Worm (Caenorhabditis elegans) whole organism, L4 larva: Measurements from ENCODE around the gene F26F2.5.

Experiments used
- F26F4.8 ChIP-seq: fragments of 200-800 bp; sonication (Bioruptor generic); conservative IDR thresholded peaks from 2 replicates; pipeline ENCODE4 v1.3.6; 2022; ENCODE audit warnings: missing genetic modification characterization, missing compliant biosample characterization
- F49E8.2 ChIP-seq: sonication (generic microtip); optimal IDR thresholded peaks from 2 replicates; lab custom pipeline; 2016; ENCODE audit warnings: missing compliant biosample characterization, mild to moderate bottlenecking, missing genetic modification characterization, borderline replicate concordance
- Y105C5A.15 ChIP-seq: fragments of 200-800 bp; sonication (Bioruptor generic); IDR thresholded peaks from 2 replicates; pipeline ENCODE4 v1.3.6; 2022; ENCODE audit warnings: missing genetic modification characterization, missing compliant biosample characterization
- Y48G9A.11 ChIP-seq: fragments of 200-800 bp; sonication (Bioruptor generic); IDR thresholded peaks from 2 replicates; pipeline ENCODE4 v1.3.6; 2022; ENCODE audit warnings: missing genetic modification reagents, missing genetic modification characterization, missing compliant biosample characterization
- Y5F2A.4 ChIP-seq: fragments of 200-800 bp; sonication (Bioruptor generic); optimal IDR thresholded peaks from 2 replicates; lab custom pipeline; 2018; ENCODE audit warnings: mild to moderate bottlenecking, missing genetic modification characterization, missing compliant biosample characterization
- Y75B8A.6 ChIP-seq: fragments of 200-800 bp; sonication (Bioruptor generic); IDR thresholded peaks from 2 replicates; pipeline ENCODE4 v1.3.6; 2022; ENCODE audit warnings: missing genetic modification reagents, missing genetic modification characterization, missing compliant biosample characterization
- ZK337.2 ChIP-seq: fragments of 200-800 bp; sonication (Bioruptor generic); IDR thresholded peaks from 2 replicates; pipeline ENCODE4 v1.3.6; 2022; ENCODE audit warnings: missing genetic modification reagents, missing genetic modification characterization, missing compliant biosample characterization
- aly-2 ChIP-seq: sonication (generic microtip); optimal IDR thresholded peaks from 2 replicates; lab custom pipeline; 2018; ENCODE audit warnings: missing biosample characterization, missing genetic modification characterization
- ama-1 ChIP-seq: fragments of 150-350 bp; optimal IDR thresholded peaks from 2 replicates; lab custom pipeline; 2014; ENCODE audit warnings: inconsistent platforms, mixed read lengths
- arid-1 ChIP-seq: fragments of 200-800 bp; sonication (Bioruptor generic); conservative IDR thresholded peaks from 2 replicates; pipeline ENCODE4 v1.3.6; 2022; ENCODE audit warnings: missing genetic modification reagents, missing genetic modification characterization, missing compliant biosample characterization
- daf-12 ChIP-seq: fragments of 150-350 bp; optimal IDR thresholded peaks from 2 replicates; lab custom pipeline; 2014; ENCODE audit warnings: missing biosample characterization, missing genetic modification reagents, missing genetic modification characterization
- daf-16 ChIP-seq, 3 experiments: sonication (generic microtip); optimal IDR thresholded peaks; 2 replicates each; lab custom pipeline; 2016 to 2017; ENCODE audit warnings: missing genetic modification characterization in 3 of 3, missing genetic modification reagents in 3 of 3, mild to moderate bottlenecking in 2 of 3, missing compliant biosample characterization in 2 of 3, missing biosample characterization in 1 of 3, moderate library complexity in 1 of 3
- daf-8 ChIP-seq: fragments of 200-800 bp; sonication (Bioruptor generic); IDR thresholded peaks from 2 replicates; pipeline ENCODE4 v1.3.6; 2022; ENCODE audit warnings: missing genetic modification characterization, missing compliant biosample characterization
- dmd-6 ChIP-seq: fragments of 200-800 bp; sonication (Bioruptor generic); IDR thresholded peaks from 2 replicates; pipeline ENCODE4 v1.3.6; 2022; ENCODE audit warnings: missing genetic modification reagents, missing genetic modification characterization, missing compliant biosample characterization
- duxl-1 ChIP-seq: sonication (generic microtip); optimal IDR thresholded peaks from 2 replicates; lab custom pipeline; 2016; ENCODE audit warnings: mild to moderate bottlenecking, missing genetic modification characterization, moderate library complexity, missing compliant biosample characterization; ENCODE audit not compliant: poor library complexity
- egl-27 ChIP-seq: sonication (generic microtip); optimal IDR thresholded peaks from 3 replicates; lab custom pipeline; 2017; ENCODE audit warnings: missing biosample characterization, missing genetic modification reagents, missing genetic modification characterization
- egl-43 ChIP-seq: fragments of 200-800 bp; sonication (Bioruptor generic); IDR thresholded peaks from 2 replicates; pipeline ENCODE4 v1.3.6; 2022; ENCODE audit warnings: missing genetic modification reagents, missing genetic modification characterization, missing compliant biosample characterization
- gei-8 ChIP-seq: fragments of 200-800 bp; sonication (Bioruptor generic); optimal IDR thresholded peaks from 2 replicates; lab custom pipeline; 2018; ENCODE audit warnings: mild to moderate bottlenecking, missing genetic modification characterization, missing compliant biosample characterization
- hif-1 ChIP-seq, 2 experiments: sonication (generic microtip); optimal IDR thresholded peaks; 2 replicates each; lab custom pipeline; 2016 to 2017; ENCODE audit warnings: missing compliant biosample characterization in 2 of 2, missing genetic modification characterization in 2 of 2, missing genetic modification reagents in 2 of 2, missing genotype in 2 of 2, mild to moderate bottlenecking in 1 of 2
- hmg-1.1 ChIP-seq: fragments of 200-800 bp; sonication (Bioruptor generic); IDR thresholded peaks from 2 replicates; pipeline ENCODE4 v1.3.6; 2022; ENCODE audit warnings: missing genetic modification reagents, missing genetic modification characterization, missing compliant biosample characterization
- jun-1 ChIP-seq: fragments of 150-350 bp; optimal IDR thresholded peaks from 2 replicates; lab custom pipeline; 2014; ENCODE audit warnings: missing biosample characterization, missing genetic modification reagents, missing genetic modification characterization
- lim-7 ChIP-seq: fragments of 200-800 bp; sonication (Bioruptor generic); IDR thresholded peaks from 2 replicates; pipeline ENCODE4 v1.3.6; 2022; ENCODE audit warnings: missing genetic modification characterization, missing compliant biosample characterization
- lin-13 ChIP-seq: fragments of 150-350 bp; optimal IDR thresholded peaks from 2 replicates; lab custom pipeline; 2014; ENCODE audit warnings: missing biosample characterization, missing genetic modification reagents, missing genetic modification characterization
- lir-3 ChIP-seq: sonication (generic microtip); optimal IDR thresholded peaks from 2 replicates; lab custom pipeline; 2016; ENCODE audit warnings: mild to moderate bottlenecking, missing genetic modification characterization, missing compliant biosample characterization
- madf-5 ChIP-seq, 2 experiments: fragments of 200-800 bp; sonication (Bioruptor generic); IDR thresholded peaks; 2 replicates each; pipeline ENCODE4 v1.3.6; 2022; ENCODE audit warnings: missing compliant biosample characterization in 2 of 2, missing genetic modification characterization in 2 of 2
- mdl-1 ChIP-seq, 2 experiments: fragments of 150-350 bp in 1 of 2; sonication (generic microtip) in 1 of 2; optimal IDR thresholded peaks; 2 replicates each; lab custom pipeline; 2014 to 2017; ENCODE audit warnings: missing biosample characterization in 2 of 2, missing genetic modification characterization in 2 of 2
- mep-1 ChIP-seq: fragments of 150-350 bp; sonication (generic microtip); optimal IDR thresholded peaks from 3 replicates; lab custom pipeline; 2014; ENCODE audit warnings: missing biosample characterization, missing genetic modification characterization
- mes-2 ChIP-seq: sonication (generic microtip); optimal IDR thresholded peaks from 2 replicates; lab custom pipeline; 2016; ENCODE audit warnings: missing genotype, mild to moderate bottlenecking, missing genetic modification characterization, missing compliant biosample characterization; ENCODE audit not compliant: poor library complexity, severe bottlenecking
- mxl-3 ChIP-seq: fragments of 200-800 bp; sonication (Bioruptor generic); optimal IDR thresholded peaks from 2 replicates; lab custom pipeline; 2018; ENCODE audit warnings: mild to moderate bottlenecking, missing genetic modification characterization, missing compliant biosample characterization
- nhr-102 ChIP-seq: sonication (generic microtip); optimal IDR thresholded peaks from 2 replicates; lab custom pipeline; 2016; ENCODE audit warnings: mild to moderate bottlenecking, missing genetic modification characterization, moderate library complexity, missing compliant biosample characterization
- nhr-11 ChIP-seq: fragments of 150-350 bp; optimal IDR thresholded peaks from 2 replicates; lab custom pipeline; 2014; ENCODE audit warnings: missing biosample characterization, missing genetic modification characterization
- nhr-111 ChIP-seq: fragments of 200-800 bp; sonication (Bioruptor generic); optimal IDR thresholded peaks from 2 replicates; lab custom pipeline; 2018; ENCODE audit warnings: mild to moderate bottlenecking, missing genetic modification characterization, missing compliant biosample characterization
- nhr-25 ChIP-seq: sonication (generic microtip); optimal IDR thresholded peaks from 2 replicates; lab custom pipeline; 2017; ENCODE audit warnings: missing genetic modification characterization, mild to moderate bottlenecking, missing compliant biosample characterization, antibody characterized with exemption, moderate library complexity, borderline replicate concordance; ENCODE audit not compliant: insufficient read depth
- nhr-41 ChIP-seq: fragments of 200-800 bp; sonication (Bioruptor generic); IDR thresholded peaks from 2 replicates; pipeline ENCODE4 v1.3.6; 2022; ENCODE audit warnings: missing genetic modification reagents, missing genetic modification characterization, missing compliant biosample characterization
- nhr-48 ChIP-seq: sonication (generic microtip); optimal IDR thresholded peaks from 2 replicates; lab custom pipeline; 2016; ENCODE audit warnings: mild to moderate bottlenecking, missing genetic modification characterization, missing compliant biosample characterization
- nhr-6 ChIP-seq: fragments of 150-350 bp; optimal IDR thresholded peaks from 2 replicates; lab custom pipeline; 2014; ENCODE audit warnings: missing biosample characterization, missing genetic modification characterization
- pha-4 ChIP-seq, 2 experiments: fragments of 150-350 bp in 1 of 2; fragments of 200-800 bp in 1 of 2; sonication (Bioruptor generic) in 1 of 2; IDR thresholded peaks in 1 of 2; optimal IDR thresholded peaks in 1 of 2; 2 replicates each; pipeline versions ENCODE4 v1.3.6 to Lab custom; 2014 to 2022; ENCODE audit warnings: missing genetic modification characterization in 2 of 2, missing genetic modification reagents in 2 of 2, missing biosample characterization in 1 of 2, missing compliant biosample characterization in 1 of 2
- php-3 ChIP-seq: fragments of 200-800 bp; sonication (Bioruptor generic); IDR thresholded peaks from 2 replicates; pipeline ENCODE4 v1.3.6; 2022; ENCODE audit warnings: missing genetic modification reagents, missing genetic modification characterization, missing compliant biosample characterization
- pqm-1 ChIP-seq: sonication (generic microtip); optimal IDR thresholded peaks from 2 replicates; lab custom pipeline; 2017; ENCODE audit warnings: missing biosample characterization, missing genetic modification characterization
- set-16 ChIP-seq: fragments of 200-800 bp; sonication (Bioruptor generic); IDR thresholded peaks from 2 replicates; pipeline ENCODE4 v1.3.6; 2022; ENCODE audit warnings: missing genetic modification reagents, missing genetic modification characterization, missing compliant biosample characterization
- snpc-1.2 ChIP-seq: fragments of 200-800 bp; sonication (Bioruptor generic); IDR thresholded peaks from 2 replicates; pipeline ENCODE4 v1.3.6; 2022; ENCODE audit warnings: missing genetic modification reagents, missing genetic modification characterization, missing compliant biosample characterization
- spr-3 ChIP-seq: fragments of 200-800 bp; sonication (Bioruptor generic); optimal IDR thresholded peaks from 2 replicates; lab custom pipeline; 2018; ENCODE audit warnings: mild to moderate bottlenecking, missing genetic modification characterization, missing compliant biosample characterization
- tag-97 ChIP-seq: fragments of 200-800 bp; sonication (Bioruptor generic); IDR thresholded peaks from 2 replicates; pipeline ENCODE4 v1.3.6; 2022; ENCODE audit warnings: missing genetic modification characterization, missing compliant biosample characterization
- unc-39 ChIP-seq: sonication (generic microtip); optimal IDR thresholded peaks from 2 replicates; lab custom pipeline; 2017; ENCODE audit warnings: missing biosample characterization, missing genetic modification characterization
- unc-62 ChIP-seq, 3 experiments: fragments of 150-350 bp in 1 of 3; sonication (generic microtip); optimal IDR thresholded peaks in 2 of 3; peaks in 1 of 3; 1 replicate in 1 of 3; 2 replicates in 2 of 3; lab custom pipeline; 2014 to 2017; ENCODE audit warnings: missing biosample characterization in 3 of 3, missing genetic modification characterization in 3 of 3, missing genetic modification reagents in 3 of 3, missing genotype in 1 of 3
- vab-7 ChIP-seq: fragments of 200-800 bp; sonication (Bioruptor generic); IDR thresholded peaks from 2 replicates; pipeline ENCODE4 v1.3.6; 2022; ENCODE audit warnings: missing genetic modification reagents, missing genetic modification characterization, missing compliant biosample characterization
- zfp-3 ChIP-seq: fragments of 200-800 bp; sonication (Bioruptor generic); conservative IDR thresholded peaks from 2 replicates; pipeline ENCODE4 v1.3.6; 2022; ENCODE audit warnings: missing genetic modification reagents, missing genetic modification characterization, missing compliant biosample characterization
- ztf-11 ChIP-seq: fragments of 150-350 bp; optimal IDR thresholded peaks from 2 replicates; lab custom pipeline; 2014; ENCODE audit warnings: missing biosample characterization, missing genetic modification characterization

Gene F26F2.5

DNA sequence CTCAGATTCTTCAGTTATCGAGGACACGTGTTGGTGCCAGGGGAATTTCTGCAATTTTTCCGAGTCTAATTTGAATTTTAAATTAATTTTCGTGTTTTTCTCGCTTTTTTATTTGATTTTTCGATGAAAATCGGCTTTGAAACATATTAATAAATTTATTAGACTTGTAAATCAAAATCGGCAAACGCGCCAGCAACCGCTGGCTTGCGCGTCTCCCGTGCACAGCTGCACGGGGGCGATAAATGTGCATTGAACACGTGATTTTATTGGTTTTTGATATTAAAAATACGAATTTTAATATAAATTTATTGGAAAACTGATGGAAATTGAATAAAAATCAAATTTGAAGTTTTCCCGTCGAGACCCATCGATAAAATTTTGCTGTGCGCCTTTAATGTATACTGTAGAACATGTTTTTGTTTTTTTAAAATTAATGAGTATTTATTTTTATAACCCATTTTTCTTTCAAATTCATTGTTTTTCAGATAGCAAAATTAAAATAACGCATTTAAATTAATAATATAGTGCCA is 7.1 kb downstream of the F26F2.5 start, which contains the start of gene F26F2.7 (continued):
- no peak for TF ChIP-seq unc-62 (GFP tag; optimal IDR thresholded peaks at IDR 0.05 in 1 of 2; lab: Kevin White, UChicago)
- TF ChIP-seq unc-62 (tag; optimal IDR thresholded peaks at IDR 0.05; lab: Kevin White, UChicago), result no peak
- TF ChIP-seq nhr-102, result peak; percentile 79
- TF ChIP-seq ztf-11, result no peak
- TF ChIP-seq zfp-3 (GFP tag; lab: Robert Waterston, UW), result no peak
- TF ChIP-seq daf-12 (tag; lab: Kevin White, UChicago), result no peak
- TF ChIP-seq hmg-1.1 (GFP tag; lab: Robert Waterston, UW), result peak; percentile 84
- peak; percentile 94 for TF ChIP-seq F49E8.2 (tag; lab: Kevin White, UChicago)
- no peak for TF ChIP-seq nhr-25 (tag; lab: Kevin White, UChicago)
- TF ChIP-seq mdl-1 (tag; optimal IDR thresholded peaks at IDR 0.05; lab: Kevin White, UChicago), result peak; percentile 19 to 81
- no peak for TF ChIP-seq unc-39 (tag; lab: Kevin White, UChicago)
- no peak for TF ChIP-seq daf-8 (GFP tag; lab: Robert Waterston, UW)
- peak; percentile 17 to 37 for TF ChIP-seq daf-16 (GFP tag; optimal IDR thresholded peaks at IDR 0.05; lab: Kevin White, UChicago)
- no peak for TF ChIP-seq daf-16 (tag; optimal IDR thresholded peaks at IDR 0.05; lab: Kevin White, UChicago)
- peak; percentile 92; the same call in 1 of the 2 replicates for TF ChIP-seq php-3 (GFP tag; lab: Robert Waterston, UW)
- no peak for TF ChIP-seq jun-1 (tag; lab: Kevin White, UChicago)
- peak; percentile 88 for TF ChIP-seq mes-2 (tag; lab: Kevin White, UChicago)
- TF ChIP-seq F26F4.8 (GFP tag; lab: Robert Waterston, UW), result no peak
- TF ChIP-seq lim-7 (GFP tag; lab: Robert Waterston, UW), result no peak
- peak; percentile 68 for TF ChIP-seq lin-13 (GFP tag; lab: Kevin White, UChicago)
- TF ChIP-seq ama-1, result no peak
- TF ChIP-seq set-16 (GFP tag; lab: Robert Waterston, UW), result no peak
- peak; percentile 47 for TF ChIP-seq mxl-3 (GFP tag; lab: Kevin White, UChicago)
- no peak for TF ChIP-seq nhr-111 (GFP tag; lab: Kevin White, UChicago)
- TF ChIP-seq gei-8 (GFP tag; lab: Kevin White, UChicago), result no peak
- TF ChIP-seq Y105C5A.15 (GFP tag; lab: Robert Waterston, UW), result no peak
- TF ChIP-seq spr-3, result peak; percentile 74
- TF ChIP-seq egl-27 (tag; lab: Kevin White, UChicago), result no peak
- no peak for TF ChIP-seq Y5F2A.4 (GFP tag; lab: Kevin White, UChicago)
- TF ChIP-seq pqm-1 (tag; lab: Kevin White, UChicago), result peak; percentile 25
- no peak for TF ChIP-seq ZK337.2 (GFP tag; lab: Robert Waterston, UW)
- no peak for TF ChIP-seq madf-5 (GFP tag; IDR thresholded peaks at IDR 0.05; lab: Robert Waterston, UW)
- TF ChIP-seq vab-7 (GFP tag; lab: Robert Waterston, UW), result no peak
- no peak for TF ChIP-seq mep-1 (tag; lab: Kevin White, UChicago)
- TF ChIP-seq egl-43 (GFP tag; lab: Robert Waterston, UW), result no peak
- peak; percentile 30 for TF ChIP-seq nhr-11
- TF ChIP-seq nhr-6 (tag; lab: Kevin White, UChicago), result peak; percentile 21
- TF ChIP-seq pha-4 (GFP tag; IDR thresholded peaks at IDR 0.05; lab: Robert Waterston, UW), result peak; percentile 77
- no peak for TF ChIP-seq pha-4 (tag; optimal IDR thresholded peaks at IDR 0.05; lab: Kevin White, UChicago)
- TF ChIP-seq nhr-48, result peak; percentile 56
- TF ChIP-seq tag-97 (GFP tag; lab: Robert Waterston, UW), result no peak
- TF ChIP-seq Y75B8A.6 (GFP tag; lab: Robert Waterston, UW), result no peak
- peak; percentile 83 for TF ChIP-seq dmd-6
- peak; percentile 80 for TF ChIP-seq duxl-1 (tag; lab: Kevin White, UChicago)
- no peak for TF ChIP-seq aly-2
- TF ChIP-seq Y48G9A.11 (GFP tag; lab: Robert Waterston, UW), result no peak
- TF ChIP-seq lir-3 (tag; lab: Kevin White, UChicago), result no peak
- peak; percentile 64 for TF ChIP-seq arid-1 (GFP tag; lab: Robert Waterston, UW)
- TF ChIP-seq hif-1 (tag; optimal IDR thresholded peaks at IDR 0.05; lab: Kevin White, UChicago), result peak in 1 of 2 experiments; percentile 66
- TF ChIP-seq snpc-1.2 (GFP tag; lab: Robert Waterston, UW), result no peak
- no peak for TF ChIP-seq nhr-41
